Worm (Caenorhabditis elegans) whole organism, L3 larva: ENCODE measurements around the gene srx-17.

Experiments
- R02D3.7 ChIP-seq: fragments of 150-350 bp; optimal IDR thresholded peaks from 2 replicates; lab custom pipeline; 2014; ENCODE audit warnings: missing biosample characterization, missing genetic modification characterization
- aly-2 ChIP-seq: fragments of 150-350 bp; optimal IDR thresholded peaks from 2 replicates; lab custom pipeline; 2014; ENCODE audit warnings: missing biosample characterization, missing genetic modification characterization
- egl-27 ChIP-seq: sonication (generic microtip); optimal IDR thresholded peaks from 4 replicates; lab custom pipeline; 2017; ENCODE audit warnings: missing biosample characterization, missing genetic modification reagents, missing genetic modification characterization
- fkh-10 ChIP-seq: sonication (generic microtip); optimal IDR thresholded peaks from 2 replicates; lab custom pipeline; 2017; ENCODE audit warnings: missing biosample characterization, missing genetic modification reagents, missing genetic modification characterization
- nfya-1 ChIP-seq: sonication (generic microtip); optimal IDR thresholded peaks from 2 replicates; lab custom pipeline; 2017; ENCODE audit warnings: missing genetic modification characterization, mild to moderate bottlenecking, missing compliant biosample characterization, antibody characterized with exemption, moderate library complexity; ENCODE audit not compliant: insufficient read depth
- nhr-76 ChIP-seq: fragments of 150-350 bp; sonication (generic microtip); optimal IDR thresholded peaks from 5 replicates; lab custom pipeline; 2014; ENCODE audit warnings: missing biosample characterization, missing genetic modification characterization
- pqm-1 ChIP-seq: fragments of 150-350 bp; optimal IDR thresholded peaks from 2 replicates; lab custom pipeline; 2017; ENCODE audit warnings: missing biosample characterization, missing genetic modification characterization, inconsistent platforms
- unc-39 ChIP-seq: sonication (generic microtip); optimal IDR thresholded peaks from 4 replicates; lab custom pipeline; 2017; ENCODE audit warnings: missing biosample characterization, missing genetic modification characterization
- unc-62 ChIP-seq: fragments of 150-350 bp; sonication (generic microtip); optimal IDR thresholded peaks from 4 replicates; lab custom pipeline; 2014; ENCODE audit warnings: missing biosample characterization, missing genetic modification reagents, missing genetic modification characterization
- zag-1 ChIP-seq: fragments of 150-350 bp; optimal IDR thresholded peaks from 2 replicates; lab custom pipeline; 2014; ENCODE audit warnings: missing biosample characterization, missing genetic modification characterization

- TF ChIP-seq unc-39 (tag; lab: Kevin White, UChicago) (no peak), aly-2 (tag; lab: Kevin White, UChicago) (no peak), unc-62 (GFP tag; lab: Kevin White, UChicago) (no peak), R02D3.7 (no peak), fkh-10 (no peak), zag-1 (tag; lab: Kevin White, UChicago) (no peak), egl-27 (tag; lab: Kevin White, UChicago) (no peak), nhr-76 (tag; lab: Kevin White, UChicago) (no peak), pqm-1 (tag; lab: Kevin White, UChicago) (no peak), nfya-1 (tag; lab: Kevin White, UChicago) (no peak)
Measured at ce11 chrV:13799190-13799589, 41.8 kb upstream of the srx-17 start.
